Fruit fly (Drosophila melanogaster) whole organism, prepupa: Measurements from ENCODE around the gene ATPsynbetaL.

Source experiments
- CG10631 ChIP-seq: fragments of 200-800 bp; sonication (Bioruptor generic); optimal IDR thresholded peaks from 2 replicates; lab custom pipeline; 2016; ENCODE audit warnings: missing biosample characterization, missing genetic modification characterization
- CG3032 ChIP-seq: fragments of 200-800 bp; optimal IDR thresholded peaks from 2 replicates; lab custom pipeline; 2019; ENCODE audit warnings: missing biosample characterization, mild to moderate bottlenecking, missing genetic modification characterization, moderate library complexity
- CG6808 ChIP-seq: fragments of 200-800 bp; sonication (Bioruptor generic); optimal IDR thresholded peaks from 3 replicates; lab custom pipeline; 2017; ENCODE audit warnings: missing biosample characterization, missing genetic modification characterization, mild to moderate bottlenecking, moderate library complexity, missing genetic modification reagents
- Gug ChIP-seq: fragments of 200-800 bp; sonication (Bioruptor generic); IDR thresholded peaks from 2 replicates; pipeline ENCODE4 v1.3.6; 2022; ENCODE audit warnings: missing biosample characterization, missing genetic modification characterization
- Met ChIP-seq: fragments of 200-800 bp; sonication (Bioruptor generic); optimal IDR thresholded peaks from 3 replicates; lab custom pipeline; 2016; ENCODE audit warnings: missing biosample characterization, missing genetic modification characterization
- cyc ChIP-seq: fragments of 200-800 bp; sonication (Bioruptor generic); optimal IDR thresholded peaks from 3 replicates; lab custom pipeline; 2016; ENCODE audit warnings: missing biosample characterization, missing genetic modification characterization
- dac ChIP-seq: fragments of 200-800 bp; sonication (Bioruptor generic); optimal IDR thresholded peaks from 2 replicates; lab custom pipeline; 2017; ENCODE audit warnings: missing biosample characterization, mild to moderate bottlenecking, missing genetic modification characterization

DNA sequence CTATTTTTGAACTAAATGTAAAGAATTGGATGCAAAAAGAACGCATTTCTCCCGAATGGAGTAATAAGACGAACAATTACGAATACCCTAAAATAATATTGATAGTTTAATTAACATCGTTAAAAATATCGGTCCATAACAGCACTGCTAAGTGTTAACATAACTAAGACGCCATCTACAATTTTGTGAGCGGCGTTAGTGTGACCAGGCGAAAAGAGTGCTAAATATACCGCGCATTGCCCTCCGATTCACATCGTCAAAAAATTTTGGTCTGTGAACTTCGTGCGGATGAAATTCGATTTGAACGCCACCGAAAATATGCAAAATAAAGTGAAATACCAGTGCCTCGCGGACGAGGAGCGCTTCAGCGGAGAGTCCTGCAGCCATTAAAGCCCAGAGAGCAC, 45.9 kb upstream of the ATPsynbetaL start, which contains the start of gene Mbs:
- TF ChIP-seq dac (GFP tag; lab: Kevin White, UChicago) (no peak), cyc (peak; percentile 9), CG6808 (no peak), CG10631 (GFP tag; lab: Kevin White, UChicago) (no peak), Gug (GFP tag; lab: Robert Waterston, UW) (no peak), Met (GFP tag; lab: Kevin White, UChicago) (peak; percentile 30), CG3032 (tag; lab: Kevin White, UChicago) (no peak)
